Worm (Caenorhabditis elegans): ENCODE results near the gene ppm-2.

Gene ppm-2

ce11 chrIII:4689595-4689994, 39.3 kb downstream of the ppm-2 start (continued):
- TF ChIP-seq lsl-1 (GFP tag; optimal IDR thresholded peaks at IDR 0.05) (peak; percentile 67), hsf-1 (GFP tag; IDR thresholded peaks at IDR 0.05) (peak; percentile 59; the same call in 1 of the 2 replicates), sea-2 (GFP tag; IDR thresholded peaks at IDR 0.05) (no peak), F57A8.1 (GFP tag; optimal IDR thresholded peaks at IDR 0.05) (peak; percentile 74), mes-4 (tag; optimal IDR thresholded peaks at IDR 0.05) (peak; percentile 91), nhr-120 (GFP tag; IDR thresholded peaks at IDR 0.05) (0 out of 2 replicates have a peak, but pooled peaks have one; percentile 55), Y53G8AR.9 (GFP tag; conservative IDR thresholded peaks at IDR 0.05) (peak; percentile 77), akir-1 (GFP tag; optimal IDR thresholded peaks at IDR 0.05) (peak; percentile 44), mel-28 (tag; optimal IDR thresholded peaks at IDR 0.05; ENCODE audit: borderline replicate concordance) (no peak), ZK185.1 (tag; optimal IDR thresholded peaks at IDR 0.05; ENCODE audit: poor library complexity, severe bottlenecking) (peak; percentile 85), lin-54 (GFP tag; optimal IDR thresholded peaks at IDR 0.05) (peak; percentile 77), let-526 (GFP tag; IDR thresholded peaks at IDR 0.05) (peak; percentile 74; the same call in 1 of the 2 replicates), K11D2.4 (GFP tag; IDR thresholded peaks at IDR 0.05) (peak; percentile 65; the same call in 1 of the 2 replicates), fkh-3 (tag; optimal IDR thresholded peaks at IDR 0.05) (no peak), dpff-1 (tag; optimal IDR thresholded peaks at IDR 0.05) (no peak), him-1 (tag; optimal IDR thresholded peaks at IDR 0.05) (peak; percentile 88), F39B2.1 (GFP tag; IDR thresholded peaks at IDR 0.05) (0 out of 2 replicates have a peak, but pooled peaks have one; percentile 7), dox-1 (GFP tag; IDR thresholded peaks at IDR 0.05) (peak; percentile 87), F23B12.7 (tag; optimal IDR thresholded peaks at IDR 0.05; ENCODE audit: insufficient read depth) (peak; percentile 82), nhr-90 (tag; optimal IDR thresholded peaks at IDR 0.05) (peak; percentile 98), bed-1 (GFP tag; IDR thresholded peaks at IDR 0.05) (no peak), somi-1 (GFP tag; optimal IDR thresholded peaks at IDR 0.05) (peak; percentile 51), T07F8.4 (tag; optimal IDR thresholded peaks at IDR 0.05) (peak; percentile 87), sdz-38 (tag; optimal IDR thresholded peaks at IDR 0.05) (no peak), B0035.1 (tag; optimal IDR thresholded peaks at IDR 0.05) (peak; percentile 17), lin-26 (GFP tag; IDR thresholded peaks at IDR 0.05) (peak; percentile 97), tbx-9 (tag; optimal IDR thresholded peaks at IDR 0.05; ENCODE audit: borderline replicate concordance) (peak; percentile 45), ztf-3 (GFP tag; optimal IDR thresholded peaks at IDR 0.05) (peak; percentile 36), C17E4.6 (GFP tag; IDR thresholded peaks at IDR 0.05) (no peak), chd-7 (tag; optimal IDR thresholded peaks at IDR 0.05) (peak; percentile 90), F52B5.7 (tag; optimal IDR thresholded peaks at IDR 0.05) (peak; percentile 91), F57C9.4 (tag; optimal IDR thresholded peaks at IDR 0.05) (peak; percentile 64), nfya-2 (GFP tag; IDR thresholded peaks at IDR 0.05) (no peak), attf-6 (GFP tag; IDR thresholded peaks at IDR 0.05) (peak; percentile 72; the same call in 1 of the 2 replicates), ztf-22 (GFP tag; optimal IDR thresholded peaks at IDR 0.05) (peak; percentile 53), rpc-1 (optimal IDR thresholded peaks at IDR 0.05) (peak; percentile 91), rpc-1 (tag; optimal IDR thresholded peaks at IDR 0.05) (peak; percentile 100), B0261.1 (tag; optimal IDR thresholded peaks at IDR 0.05) (peak; percentile 94), F37B4.10 (GFP tag; IDR thresholded peaks at IDR 0.05) (0 out of 2 replicates have a peak, but pooled peaks have one; percentile 71), ekl-4 (GFP tag; IDR thresholded peaks at IDR 0.05) (peak; percentile 81), rec-8 (tag; optimal IDR thresholded peaks at IDR 0.05) (peak; percentile 78 to 96), B0019.2 (GFP tag; conservative IDR thresholded peaks at IDR 0.05) (peak; percentile 62; the same call in 1 of the 2 replicates), hmg-20 (GFP tag; IDR thresholded peaks at IDR 0.05) (0 out of 2 replicates have a peak, but pooled peaks have one; percentile 59), let-607 (tag; optimal IDR thresholded peaks at IDR 0.05) (peak; percentile 33 to 64), madf-6 (GFP tag; IDR thresholded peaks at IDR 0.05) (peak; percentile 74; the same call in 1 of the 2 replicates), nfyb-1 (GFP tag; IDR thresholded peaks at IDR 0.05) (peak; percentile 91), aptf-2 (GFP tag; conservative IDR thresholded peaks at IDR 0.05) (no peak), atf-7 (tag; optimal IDR thresholded peaks at IDR 0.05) (peak; percentile 69)
